Worm (Caenorhabditis elegans) whole organism, dauer: ENCODE measurements around the gene idpp-15.

Source experiments
- unc-62 ChIP-seq: sonication (generic microtip); optimal IDR thresholded peaks from 2 replicates; lab custom pipeline; 2017; ENCODE audit warnings: missing biosample characterization, missing genetic modification reagents, missing genetic modification characterization

idpp-15 gene

ce11 chrIII:8571845-8572244 lies 47.0 kb downstream of the idpp-15 start:
- no peak for TF ChIP-seq unc-62 (GFP tag; lab: Kevin White, UChicago)

ce11 chrIII:8573301-8573700 lies 48.4 kb downstream of the idpp-15 start:
- no peak for TF ChIP-seq unc-62 (GFP tag; lab: Kevin White, UChicago)

ce11 chrIII:8573869-8574268 lies 49.0 kb downstream of the idpp-15 start:
- no peak for TF ChIP-seq unc-62 (GFP tag; lab: Kevin White, UChicago)

- no peak for TF ChIP-seq unc-62 (GFP tag; lab: Kevin White, UChicago)
Measured at ce11 chrIII:8574299-8574698, 49.4 kb downstream of the idpp-15 start.

ce11 chrIII:8575359-8576101 lies 50.7 kb downstream of the idpp-15 start:
- TF ChIP-seq unc-62 (GFP tag; lab: Kevin White, UChicago) = no peak

ce11 chrIII:8577534-8577933 lies 52.7 kb downstream of the idpp-15 start:
- no peak for TF ChIP-seq unc-62 (GFP tag; lab: Kevin White, UChicago)
